Worm (Caenorhabditis elegans): ENCODE measurements around the gene Y41C4A.21.

ce11 chrIII:11721405-11721804 is 10.8 kb upstream of the Y41C4A.21 start, which contains the start of gene Y41C4A.32:
- no peak for TF ChIP-seq aly-2 (tag; optimal IDR thresholded peaks at IDR 0.05)
- no peak for TF ChIP-seq ztf-4 (tag; optimal IDR thresholded peaks at IDR 0.05)
- no peak for TF ChIP-seq zag-1 (tag; optimal IDR thresholded peaks at IDR 0.05)
- peak; percentile 33 for TF ChIP-seq skn-1 (tag; optimal IDR thresholded peaks at IDR 0.05)
- no peak for TF ChIP-seq ztf-11 (tag; optimal IDR thresholded peaks at IDR 0.05)
- TF ChIP-seq nhr-12 (tag; optimal IDR thresholded peaks at IDR 0.05), result no peak
- TF ChIP-seq egl-27 (tag; optimal IDR thresholded peaks at IDR 0.05), result no peak

All from whole organism, L1 larva.